Worm (Caenorhabditis elegans) whole organism, L4 larva: Measurements from ENCODE around the gene C11G6.2.

Source experiments
- F44E2.7 ChIP-seq: fragments of 200-800 bp; sonication (Bioruptor generic); IDR thresholded peaks from 2 replicates; pipeline ENCODE4 v2.1.2; 2022; ENCODE audit warnings: missing genetic modification characterization, missing compliant biosample characterization
- F49E8.2 ChIP-seq: sonication (generic microtip); optimal IDR thresholded peaks from 2 replicates; lab custom pipeline; 2016; ENCODE audit warnings: missing compliant biosample characterization, mild to moderate bottlenecking, missing genetic modification characterization, borderline replicate concordance
- T20F7.1 ChIP-seq: fragments of 200-800 bp; sonication (Bioruptor generic); optimal IDR thresholded peaks from 2 replicates; lab custom pipeline; 2018; ENCODE audit warnings: mild to moderate bottlenecking, missing genetic modification characterization, missing compliant biosample characterization
- Y105C5A.15 ChIP-seq: fragments of 200-800 bp; sonication (Bioruptor generic); IDR thresholded peaks from 2 replicates; pipeline ENCODE4 v1.3.6; 2022; ENCODE audit warnings: missing genetic modification characterization, missing compliant biosample characterization
- Y5F2A.4 ChIP-seq: fragments of 200-800 bp; sonication (Bioruptor generic); optimal IDR thresholded peaks from 2 replicates; lab custom pipeline; 2018; ENCODE audit warnings: mild to moderate bottlenecking, missing genetic modification characterization, missing compliant biosample characterization
- aha-1 ChIP-seq: fragments of 150-350 bp; peaks from one replicate; lab custom pipeline; 2014; ENCODE audit warnings: missing biosample characterization, missing genetic modification characterization
- ama-1 ChIP-seq: fragments of 150-350 bp; optimal IDR thresholded peaks from 2 replicates; lab custom pipeline; 2014; ENCODE audit warnings: inconsistent platforms, mixed read lengths
- ceh-32 ChIP-seq: sonication (generic microtip); optimal IDR thresholded peaks from 2 replicates; lab custom pipeline; 2016; ENCODE audit warnings: mild to moderate bottlenecking, missing genetic modification characterization, missing compliant biosample characterization; ENCODE audit not compliant: poor library complexity
- ceh-44 ChIP-seq: fragments of 200-800 bp; sonication (Bioruptor generic); IDR thresholded peaks from 2 replicates; pipeline ENCODE4 v1.3.6; 2022; ENCODE audit warnings: missing genetic modification reagents, missing genetic modification characterization, missing compliant biosample characterization
- cey-2 ChIP-seq: sonication (generic microtip); optimal IDR thresholded peaks from 3 replicates; lab custom pipeline; 2017; ENCODE audit warnings: missing genetic modification characterization, mild to moderate bottlenecking, missing compliant biosample characterization, antibody characterized with exemption, borderline replicate concordance; ENCODE audit not compliant: insufficient read depth
- daf-16 ChIP-seq, 3 experiments: sonication (generic microtip); optimal IDR thresholded peaks; 2 replicates each; lab custom pipeline; 2016 to 2017; ENCODE audit warnings: missing genetic modification characterization in 3 of 3, missing genetic modification reagents in 3 of 3, mild to moderate bottlenecking in 2 of 3, missing compliant biosample characterization in 2 of 3, missing biosample characterization in 1 of 3, moderate library complexity in 1 of 3
- daf-19 ChIP-seq: fragments of 200-800 bp; sonication (Bioruptor generic); conservative IDR thresholded peaks from 2 replicates; pipeline ENCODE4 v1.3.6; 2022; ENCODE audit warnings: missing genetic modification characterization, missing compliant biosample characterization
- daf-8 ChIP-seq: fragments of 200-800 bp; sonication (Bioruptor generic); IDR thresholded peaks from 2 replicates; pipeline ENCODE4 v1.3.6; 2022; ENCODE audit warnings: missing genetic modification characterization, missing compliant biosample characterization
- dmd-6 ChIP-seq: fragments of 200-800 bp; sonication (Bioruptor generic); IDR thresholded peaks from 2 replicates; pipeline ENCODE4 v1.3.6; 2022; ENCODE audit warnings: missing genetic modification reagents, missing genetic modification characterization, missing compliant biosample characterization
- duxl-1 ChIP-seq: sonication (generic microtip); optimal IDR thresholded peaks from 2 replicates; lab custom pipeline; 2016; ENCODE audit warnings: mild to moderate bottlenecking, missing genetic modification characterization, moderate library complexity, missing compliant biosample characterization; ENCODE audit not compliant: poor library complexity
- dve-1 ChIP-seq: sonication (generic microtip); optimal IDR thresholded peaks from 2 replicates; lab custom pipeline; 2017; ENCODE audit warnings: antibody characterized with exemption, mild to moderate bottlenecking, missing genetic modification characterization, missing compliant biosample characterization; ENCODE audit not compliant: insufficient read depth
- egl-43 ChIP-seq: fragments of 200-800 bp; sonication (Bioruptor generic); IDR thresholded peaks from 2 replicates; pipeline ENCODE4 v1.3.6; 2022; ENCODE audit warnings: missing genetic modification reagents, missing genetic modification characterization, missing compliant biosample characterization
- fos-1 ChIP-seq: fragments of 150-350 bp; optimal IDR thresholded peaks from 2 replicates; lab custom pipeline; 2014; ENCODE audit warnings: missing biosample characterization, missing genetic modification characterization
- gei-8 ChIP-seq: fragments of 200-800 bp; sonication (Bioruptor generic); optimal IDR thresholded peaks from 2 replicates; lab custom pipeline; 2018; ENCODE audit warnings: mild to moderate bottlenecking, missing genetic modification characterization, missing compliant biosample characterization
- hif-1 ChIP-seq, 2 experiments: sonication (generic microtip); optimal IDR thresholded peaks; 2 replicates each; lab custom pipeline; 2016 to 2017; ENCODE audit warnings: missing compliant biosample characterization in 2 of 2, missing genetic modification characterization in 2 of 2, missing genetic modification reagents in 2 of 2, missing genotype in 2 of 2, mild to moderate bottlenecking in 1 of 2
- hlh-11 ChIP-seq: fragments of 200-800 bp; sonication (Bioruptor generic); optimal IDR thresholded peaks from 2 replicates; lab custom pipeline; 2018; ENCODE audit warnings: mild to moderate bottlenecking, missing genetic modification characterization, missing compliant biosample characterization
- hlh-30 ChIP-seq: sonication (generic microtip); optimal IDR thresholded peaks from 2 replicates; lab custom pipeline; 2017; ENCODE audit warnings: antibody characterized with exemption, mild to moderate bottlenecking, missing genetic modification characterization, missing compliant biosample characterization; ENCODE audit not compliant: insufficient read depth
- hmg-1.1 ChIP-seq: fragments of 200-800 bp; sonication (Bioruptor generic); IDR thresholded peaks from 2 replicates; pipeline ENCODE4 v1.3.6; 2022; ENCODE audit warnings: missing genetic modification reagents, missing genetic modification characterization, missing compliant biosample characterization
- lin-1 ChIP-seq: fragments of 200-800 bp; sonication (Bioruptor generic); IDR thresholded peaks from 2 replicates; pipeline ENCODE4 v1.3.6; 2022; ENCODE audit warnings: missing genetic modification reagents, missing genetic modification characterization, missing compliant biosample characterization
- lin-29 ChIP-seq: fragments of 200-800 bp; sonication (Bioruptor generic); IDR thresholded peaks from 2 replicates; pipeline ENCODE4 v1.3.6; 2022; ENCODE audit warnings: missing genetic modification reagents, missing genetic modification characterization, missing compliant biosample characterization
- lsy-2 ChIP-seq, 2 experiments: fragments of 150-350 bp in 1 of 2; sonication (generic microtip) in 1 of 2; optimal IDR thresholded peaks; 2 replicates each; lab custom pipeline; 2014 to 2017; ENCODE audit warnings: missing biosample characterization in 2 of 2, missing genetic modification characterization in 2 of 2
- mdt-29 ChIP-seq: fragments of 200-800 bp; sonication (Bioruptor generic); IDR thresholded peaks from 2 replicates; pipeline ENCODE4 v1.3.6; 2022; ENCODE audit warnings: missing genetic modification reagents, missing genetic modification characterization, missing compliant biosample characterization
- mep-1 ChIP-seq: fragments of 150-350 bp; sonication (generic microtip); optimal IDR thresholded peaks from 3 replicates; lab custom pipeline; 2014; ENCODE audit warnings: missing biosample characterization, missing genetic modification characterization
- mes-2 ChIP-seq: sonication (generic microtip); optimal IDR thresholded peaks from 2 replicates; lab custom pipeline; 2016; ENCODE audit warnings: missing genotype, mild to moderate bottlenecking, missing genetic modification characterization, missing compliant biosample characterization; ENCODE audit not compliant: poor library complexity, severe bottlenecking
- mxl-2 ChIP-seq: fragments of 200-800 bp; sonication (Bioruptor generic); conservative IDR thresholded peaks from 2 replicates; pipeline ENCODE4 v1.3.6; 2022; ENCODE audit warnings: missing genetic modification reagents, missing genetic modification characterization, missing compliant biosample characterization
- nhr-102 ChIP-seq: sonication (generic microtip); optimal IDR thresholded peaks from 2 replicates; lab custom pipeline; 2016; ENCODE audit warnings: mild to moderate bottlenecking, missing genetic modification characterization, moderate library complexity, missing compliant biosample characterization
- nhr-111 ChIP-seq: fragments of 200-800 bp; sonication (Bioruptor generic); optimal IDR thresholded peaks from 2 replicates; lab custom pipeline; 2018; ENCODE audit warnings: mild to moderate bottlenecking, missing genetic modification characterization, missing compliant biosample characterization
- nhr-25 ChIP-seq: sonication (generic microtip); optimal IDR thresholded peaks from 2 replicates; lab custom pipeline; 2017; ENCODE audit warnings: missing genetic modification characterization, mild to moderate bottlenecking, missing compliant biosample characterization, antibody characterized with exemption, moderate library complexity, borderline replicate concordance; ENCODE audit not compliant: insufficient read depth
- nhr-28 ChIP-seq: fragments of 150-350 bp; optimal IDR thresholded peaks from 2 replicates; lab custom pipeline; 2014; ENCODE audit warnings: missing biosample characterization, missing genetic modification characterization
- nhr-42 ChIP-seq: fragments of 200-800 bp; sonication (Bioruptor generic); IDR thresholded peaks from 2 replicates; pipeline ENCODE4 v1.3.6; 2022; ENCODE audit warnings: missing genetic modification characterization, missing compliant biosample characterization
- nhr-48 ChIP-seq: sonication (generic microtip); optimal IDR thresholded peaks from 2 replicates; lab custom pipeline; 2016; ENCODE audit warnings: mild to moderate bottlenecking, missing genetic modification characterization, missing compliant biosample characterization
- nhr-6 ChIP-seq: fragments of 150-350 bp; optimal IDR thresholded peaks from 2 replicates; lab custom pipeline; 2014; ENCODE audit warnings: missing biosample characterization, missing genetic modification characterization
- nhr-76 ChIP-seq: fragments of 150-350 bp; optimal IDR thresholded peaks from 2 replicates; lab custom pipeline; 2014; ENCODE audit warnings: missing biosample characterization, missing genetic modification characterization
- nhr-77 ChIP-seq: fragments of 150-350 bp; optimal IDR thresholded peaks from 2 replicates; lab custom pipeline; 2014; ENCODE audit warnings: missing biosample characterization, missing genetic modification characterization
- pha-4 ChIP-seq, 2 experiments: fragments of 150-350 bp in 1 of 2; fragments of 200-800 bp in 1 of 2; sonication (Bioruptor generic) in 1 of 2; IDR thresholded peaks in 1 of 2; optimal IDR thresholded peaks in 1 of 2; 2 replicates each; pipeline versions ENCODE4 v1.3.6 to Lab custom; 2014 to 2022; ENCODE audit warnings: missing genetic modification characterization in 2 of 2, missing genetic modification reagents in 2 of 2, missing biosample characterization in 1 of 2, missing compliant biosample characterization in 1 of 2
- php-3 ChIP-seq: fragments of 200-800 bp; sonication (Bioruptor generic); IDR thresholded peaks from 2 replicates; pipeline ENCODE4 v1.3.6; 2022; ENCODE audit warnings: missing genetic modification reagents, missing genetic modification characterization, missing compliant biosample characterization
- pqm-1 ChIP-seq: sonication (generic microtip); optimal IDR thresholded peaks from 2 replicates; lab custom pipeline; 2017; ENCODE audit warnings: missing biosample characterization, missing genetic modification characterization
- snpc-1.2 ChIP-seq: fragments of 200-800 bp; sonication (Bioruptor generic); IDR thresholded peaks from 2 replicates; pipeline ENCODE4 v1.3.6; 2022; ENCODE audit warnings: missing genetic modification reagents, missing genetic modification characterization, missing compliant biosample characterization
- spr-3 ChIP-seq: fragments of 200-800 bp; sonication (Bioruptor generic); optimal IDR thresholded peaks from 2 replicates; lab custom pipeline; 2018; ENCODE audit warnings: mild to moderate bottlenecking, missing genetic modification characterization, missing compliant biosample characterization
- tra-1 ChIP-seq: fragments of 200-800 bp; sonication (Bioruptor generic); IDR thresholded peaks from 2 replicates; pipeline ENCODE4 v1.3.6; 2022; ENCODE audit warnings: missing genetic modification reagents, missing genetic modification characterization, missing compliant biosample characterization
- unc-130 ChIP-seq: sonication (generic microtip); optimal IDR thresholded peaks from 2 replicates; lab custom pipeline; 2016; ENCODE audit warnings: missing genetic modification reagents, missing genetic modification characterization, missing compliant biosample characterization

The C11G6.2 gene

DNA sequence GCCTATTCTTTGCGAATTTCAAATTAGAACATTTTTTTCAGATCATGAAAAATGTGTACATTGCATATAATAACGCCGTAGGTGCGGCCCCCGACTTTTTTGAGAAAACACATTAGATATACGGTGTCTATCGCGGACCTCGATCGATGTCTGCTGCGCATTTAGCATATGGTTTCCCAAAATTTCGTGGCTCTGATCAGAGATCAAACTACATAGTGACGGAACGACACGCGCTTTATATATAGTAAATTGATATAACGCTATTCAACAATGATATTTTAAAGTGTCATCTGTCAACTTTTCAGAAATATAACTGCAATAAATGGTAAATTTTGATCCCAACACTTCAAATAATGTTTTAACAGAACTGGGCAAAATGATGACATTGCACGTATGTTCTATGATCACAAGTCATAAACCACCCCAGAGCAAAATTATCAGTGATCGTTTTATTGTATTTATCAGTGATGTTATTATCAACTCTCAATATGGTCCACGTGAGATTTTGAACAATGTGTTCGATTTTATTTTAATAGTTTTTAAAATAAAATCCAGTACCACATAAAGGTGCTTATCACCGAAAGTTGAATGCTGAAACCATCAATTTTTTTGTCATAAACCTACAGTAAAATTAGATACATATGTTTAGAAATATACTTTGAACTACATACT lies 17.9 kb downstream of the C11G6.2 start (continued):
- peak in 1 of 2 experiments; percentile 18 for TF ChIP-seq lsy-2 (tag; optimal IDR thresholded peaks at IDR 0.05; lab: Kevin White, UChicago)
- no peak for TF ChIP-seq F49E8.2 (tag; lab: Kevin White, UChicago)
- no peak for TF ChIP-seq nhr-28 (tag; lab: Kevin White, UChicago)
- no peak for TF ChIP-seq egl-43
- TF ChIP-seq ceh-44 (GFP tag; lab: Robert Waterston, UW), result no peak
- TF ChIP-seq cey-2 (tag; lab: Kevin White, UChicago), result no peak
- TF ChIP-seq mxl-2, result no peak
- peak; percentile 70 for TF ChIP-seq pqm-1 (tag; lab: Kevin White, UChicago)
- TF ChIP-seq F44E2.7 (GFP tag; lab: Robert Waterston, UW), result no peak
- no peak for TF ChIP-seq snpc-1.2 (GFP tag; lab: Robert Waterston, UW)
- peak; percentile 87 for TF ChIP-seq dmd-6 (GFP tag; lab: Robert Waterston, UW)
- no peak for TF ChIP-seq ceh-32 (tag; lab: Kevin White, UChicago)
- peak; percentile 45 for TF ChIP-seq nhr-77 (tag; lab: Kevin White, UChicago)
- TF ChIP-seq Y105C5A.15 (GFP tag; lab: Robert Waterston, UW), result no peak
- TF ChIP-seq lin-29, result no peak
- TF ChIP-seq php-3 (GFP tag; lab: Robert Waterston, UW), result peak; percentile 98
- TF ChIP-seq mdt-29 (GFP tag; lab: Robert Waterston, UW), result no peak
- TF ChIP-seq tra-1 (GFP tag; lab: Robert Waterston, UW), result peak; percentile 77
- TF ChIP-seq T20F7.1, result peak; percentile 23
- TF ChIP-seq nhr-6 (tag; lab: Kevin White, UChicago), result peak; percentile 57
- no peak for TF ChIP-seq daf-8 (GFP tag; lab: Robert Waterston, UW)
- TF ChIP-seq spr-3 (GFP tag; lab: Kevin White, UChicago), result no peak
- TF ChIP-seq daf-19 (GFP tag; lab: Robert Waterston, UW), result no peak
- peak; percentile 85 for TF ChIP-seq dve-1
- no peak for TF ChIP-seq nhr-42 (GFP tag; lab: Robert Waterston, UW)
- no peak for TF ChIP-seq gei-8 (GFP tag; lab: Kevin White, UChicago)
- peak; percentile 34 for TF ChIP-seq hlh-30 (tag; lab: Kevin White, UChicago)
- no peak for TF ChIP-seq duxl-1
- peak in 1 of 2 experiments; percentile 79 for TF ChIP-seq hif-1 (tag; optimal IDR thresholded peaks at IDR 0.05; lab: Kevin White, UChicago)
- no peak for TF ChIP-seq fos-1
- TF ChIP-seq nhr-25 (tag; lab: Kevin White, UChicago), result no peak
- TF ChIP-seq mep-1 (tag; lab: Kevin White, UChicago), result peak; percentile 24
- TF ChIP-seq hlh-11 (tag; lab: Kevin White, UChicago), result peak; percentile 83
- no peak for TF ChIP-seq nhr-76 (tag; lab: Kevin White, UChicago)
- TF ChIP-seq ama-1 (lab: Kevin White, UChicago), result no peak
- TF ChIP-seq aha-1 (tag; lab: Kevin White, UChicago), result peak; percentile 73
- no peak for TF ChIP-seq unc-130
- no peak for TF ChIP-seq Y5F2A.4 (GFP tag; lab: Kevin White, UChicago)

DNA sequence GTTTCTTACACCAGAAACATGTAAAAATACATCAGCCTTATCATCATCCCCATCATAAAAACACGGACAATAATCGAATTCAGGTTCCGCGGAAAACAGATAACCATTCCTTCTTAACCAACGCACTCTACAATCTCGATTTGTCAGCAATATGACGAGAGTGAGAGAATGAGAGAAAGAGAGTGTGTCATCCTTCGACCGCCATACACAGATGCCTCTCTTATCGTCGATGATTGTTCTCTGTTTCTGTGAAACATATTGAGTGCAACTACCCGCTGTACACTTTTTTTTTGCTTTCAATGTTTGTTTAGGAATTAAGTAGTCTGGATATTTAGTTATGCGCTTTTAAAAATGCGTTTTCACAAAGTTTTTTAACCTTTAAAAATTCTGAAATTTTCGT lies 20.6 kb downstream of the C11G6.2 start:
- TF ChIP-seq lsy-2 (tag; optimal IDR thresholded peaks at IDR 0.05; lab: Kevin White, UChicago), result peak in 1 of 2 experiments; percentile 52
- TF ChIP-seq T20F7.1, result peak; percentile 37
- TF ChIP-seq hmg-1.1 (GFP tag; lab: Robert Waterston, UW), result peak; percentile 34; the same call in 1 of the 2 replicates
- TF ChIP-seq nhr-102 (tag; lab: Kevin White, UChicago), result peak; percentile 51
- 0 out of 2 replicates have a peak, but pooled peaks have one; percentile 52 for TF ChIP-seq lin-1
- peak; percentile 32; the same call in 1 of the 2 replicates for TF ChIP-seq pha-4 (GFP tag; IDR thresholded peaks at IDR 0.05; lab: Robert Waterston, UW)
- TF ChIP-seq pha-4 (tag; optimal IDR thresholded peaks at IDR 0.05; lab: Kevin White, UChicago), result no peak
- no peak for TF ChIP-seq duxl-1
- peak; percentile 54 for TF ChIP-seq mep-1 (tag; lab: Kevin White, UChicago)
- peak; percentile 90 for TF ChIP-seq nhr-77 (tag; lab: Kevin White, UChicago)
- no peak for TF ChIP-seq Y5F2A.4 (GFP tag; lab: Kevin White, UChicago)
- TF ChIP-seq nhr-111 (GFP tag; lab: Kevin White, UChicago), result no peak
- peak; percentile 81 for TF ChIP-seq pqm-1 (tag; lab: Kevin White, UChicago)
- peak in 1 of 2 experiments; percentile 31 for TF ChIP-seq daf-16 (GFP tag; optimal IDR thresholded peaks at IDR 0.05; lab: Kevin White, UChicago)
- peak; percentile 97 for TF ChIP-seq daf-16 (tag; optimal IDR thresholded peaks at IDR 0.05; lab: Kevin White, UChicago)
- TF ChIP-seq nhr-42 (GFP tag; lab: Robert Waterston, UW), result 0 out of 2 replicates have a peak, but pooled peaks have one; percentile 53
- TF ChIP-seq nhr-48, result peak; percentile 90
- TF ChIP-seq mes-2 (tag; lab: Kevin White, UChicago), result peak; percentile 70
